Worm (Caenorhabditis elegans) whole organism, L4 larva: ENCODE measurements around the gene str-82.

Source experiments
- F10B5.3 ChIP-seq: sonication (generic microtip); optimal IDR thresholded peaks from 2 replicates; lab custom pipeline; 2016; ENCODE audit warnings: mild to moderate bottlenecking, missing genetic modification characterization, missing compliant biosample characterization
- F37D6.2 ChIP-seq: sonication (generic microtip); optimal IDR thresholded peaks from 2 replicates; lab custom pipeline; 2016; ENCODE audit warnings: mild to moderate bottlenecking, missing genetic modification characterization, missing compliant biosample characterization
- F44E2.7 ChIP-seq: fragments of 200-800 bp; sonication (Bioruptor generic); IDR thresholded peaks from 2 replicates; pipeline ENCODE4 v2.1.2; 2022; ENCODE audit warnings: missing genetic modification characterization, missing compliant biosample characterization
- Y105C5A.15 ChIP-seq: fragments of 200-800 bp; sonication (Bioruptor generic); IDR thresholded peaks from 2 replicates; pipeline ENCODE4 v1.3.6; 2022; ENCODE audit warnings: missing genetic modification characterization, missing compliant biosample characterization
- ZK337.2 ChIP-seq: fragments of 200-800 bp; sonication (Bioruptor generic); IDR thresholded peaks from 2 replicates; pipeline ENCODE4 v1.3.6; 2022; ENCODE audit warnings: missing genetic modification reagents, missing genetic modification characterization, missing compliant biosample characterization
- aha-1 ChIP-seq: fragments of 150-350 bp; peaks from one replicate; lab custom pipeline; 2014; ENCODE audit warnings: missing biosample characterization, missing genetic modification characterization
- arid-1 ChIP-seq: fragments of 200-800 bp; sonication (Bioruptor generic); conservative IDR thresholded peaks from 2 replicates; pipeline ENCODE4 v1.3.6; 2022; ENCODE audit warnings: missing genetic modification reagents, missing genetic modification characterization, missing compliant biosample characterization
- attf-4 ChIP-seq: sonication (generic microtip); optimal IDR thresholded peaks from 3 replicates; lab custom pipeline; 2017; ENCODE audit warnings: missing biosample characterization, missing genetic modification characterization
- ceh-32 ChIP-seq: sonication (generic microtip); optimal IDR thresholded peaks from 2 replicates; lab custom pipeline; 2016; ENCODE audit warnings: mild to moderate bottlenecking, missing genetic modification characterization, missing compliant biosample characterization; ENCODE audit not compliant: poor library complexity
- ceh-82 ChIP-seq: sonication (generic microtip); optimal IDR thresholded peaks from 2 replicates; lab custom pipeline; 2017; ENCODE audit warnings: missing biosample characterization, missing genetic modification characterization
- ces-1 ChIP-seq: fragments of 150-350 bp; sonication (generic microtip); optimal IDR thresholded peaks from 4 replicates; lab custom pipeline; 2014; ENCODE audit warnings: missing biosample characterization, missing genetic modification reagents, missing genetic modification characterization
- daf-16 ChIP-seq, 3 experiments: sonication (generic microtip); optimal IDR thresholded peaks; 2 replicates each; lab custom pipeline; 2016 to 2017; ENCODE audit warnings: missing genetic modification characterization in 3 of 3, missing genetic modification reagents in 3 of 3, mild to moderate bottlenecking in 2 of 3, missing compliant biosample characterization in 2 of 3, missing biosample characterization in 1 of 3, moderate library complexity in 1 of 3
- dmd-6 ChIP-seq: fragments of 200-800 bp; sonication (Bioruptor generic); IDR thresholded peaks from 2 replicates; pipeline ENCODE4 v1.3.6; 2022; ENCODE audit warnings: missing genetic modification reagents, missing genetic modification characterization, missing compliant biosample characterization
- dve-1 ChIP-seq: sonication (generic microtip); optimal IDR thresholded peaks from 2 replicates; lab custom pipeline; 2017; ENCODE audit warnings: antibody characterized with exemption, mild to moderate bottlenecking, missing genetic modification characterization, missing compliant biosample characterization; ENCODE audit not compliant: insufficient read depth
- hlh-11 ChIP-seq: fragments of 200-800 bp; sonication (Bioruptor generic); optimal IDR thresholded peaks from 2 replicates; lab custom pipeline; 2018; ENCODE audit warnings: mild to moderate bottlenecking, missing genetic modification characterization, missing compliant biosample characterization
- hlh-30 ChIP-seq: sonication (generic microtip); optimal IDR thresholded peaks from 2 replicates; lab custom pipeline; 2017; ENCODE audit warnings: antibody characterized with exemption, mild to moderate bottlenecking, missing genetic modification characterization, missing compliant biosample characterization; ENCODE audit not compliant: insufficient read depth
- mep-1 ChIP-seq: fragments of 150-350 bp; sonication (generic microtip); optimal IDR thresholded peaks from 3 replicates; lab custom pipeline; 2014; ENCODE audit warnings: missing biosample characterization, missing genetic modification characterization
- mxl-3 ChIP-seq: fragments of 200-800 bp; sonication (Bioruptor generic); optimal IDR thresholded peaks from 2 replicates; lab custom pipeline; 2018; ENCODE audit warnings: mild to moderate bottlenecking, missing genetic modification characterization, missing compliant biosample characterization
- nhr-102 ChIP-seq: sonication (generic microtip); optimal IDR thresholded peaks from 2 replicates; lab custom pipeline; 2016; ENCODE audit warnings: mild to moderate bottlenecking, missing genetic modification characterization, moderate library complexity, missing compliant biosample characterization
- nhr-25 ChIP-seq: sonication (generic microtip); optimal IDR thresholded peaks from 2 replicates; lab custom pipeline; 2017; ENCODE audit warnings: missing genetic modification characterization, mild to moderate bottlenecking, missing compliant biosample characterization, antibody characterized with exemption, moderate library complexity, borderline replicate concordance; ENCODE audit not compliant: insufficient read depth
- nhr-28 ChIP-seq: fragments of 150-350 bp; optimal IDR thresholded peaks from 2 replicates; lab custom pipeline; 2014; ENCODE audit warnings: missing biosample characterization, missing genetic modification characterization
- nhr-42 ChIP-seq: fragments of 200-800 bp; sonication (Bioruptor generic); IDR thresholded peaks from 2 replicates; pipeline ENCODE4 v1.3.6; 2022; ENCODE audit warnings: missing genetic modification characterization, missing compliant biosample characterization
- nhr-48 ChIP-seq: sonication (generic microtip); optimal IDR thresholded peaks from 2 replicates; lab custom pipeline; 2016; ENCODE audit warnings: mild to moderate bottlenecking, missing genetic modification characterization, missing compliant biosample characterization
- nhr-76 ChIP-seq: fragments of 150-350 bp; optimal IDR thresholded peaks from 2 replicates; lab custom pipeline; 2014; ENCODE audit warnings: missing biosample characterization, missing genetic modification characterization
- nhr-77 ChIP-seq: fragments of 150-350 bp; optimal IDR thresholded peaks from 2 replicates; lab custom pipeline; 2014; ENCODE audit warnings: missing biosample characterization, missing genetic modification characterization
- pqm-1 ChIP-seq: sonication (generic microtip); optimal IDR thresholded peaks from 2 replicates; lab custom pipeline; 2017; ENCODE audit warnings: missing biosample characterization, missing genetic modification characterization
- saeg-2 ChIP-seq: fragments of 200-800 bp; sonication (Bioruptor generic); IDR thresholded peaks from 2 replicates; pipeline ENCODE4 v1.3.6; 2022; ENCODE audit warnings: missing genetic modification reagents, missing genetic modification characterization, missing compliant biosample characterization
- snpc-1.2 ChIP-seq: fragments of 200-800 bp; sonication (Bioruptor generic); IDR thresholded peaks from 2 replicates; pipeline ENCODE4 v1.3.6; 2022; ENCODE audit warnings: missing genetic modification reagents, missing genetic modification characterization, missing compliant biosample characterization
- spr-1 ChIP-seq: sonication (generic microtip); optimal IDR thresholded peaks from 2 replicates; lab custom pipeline; 2016; ENCODE audit warnings: mild to moderate bottlenecking, missing genetic modification characterization, missing compliant biosample characterization
- spr-3 ChIP-seq: fragments of 200-800 bp; sonication (Bioruptor generic); optimal IDR thresholded peaks from 2 replicates; lab custom pipeline; 2018; ENCODE audit warnings: mild to moderate bottlenecking, missing genetic modification characterization, missing compliant biosample characterization
- tag-97 ChIP-seq: fragments of 200-800 bp; sonication (Bioruptor generic); IDR thresholded peaks from 2 replicates; pipeline ENCODE4 v1.3.6; 2022; ENCODE audit warnings: missing genetic modification characterization, missing compliant biosample characterization
- unc-62 ChIP-seq, 3 experiments: fragments of 150-350 bp in 1 of 3; sonication (generic microtip); optimal IDR thresholded peaks in 2 of 3; peaks in 1 of 3; 1 replicate in 1 of 3; 2 replicates in 2 of 3; lab custom pipeline; 2014 to 2017; ENCODE audit warnings: missing biosample characterization in 3 of 3, missing genetic modification characterization in 3 of 3, missing genetic modification reagents in 3 of 3, missing genotype in 1 of 3
- zfp-2 ChIP-seq: sonication (generic microtip); optimal IDR thresholded peaks from 2 replicates; lab custom pipeline; 2016; ENCODE audit warnings: mild to moderate bottlenecking, missing genetic modification characterization, missing compliant biosample characterization

str-82 gene

DNA sequence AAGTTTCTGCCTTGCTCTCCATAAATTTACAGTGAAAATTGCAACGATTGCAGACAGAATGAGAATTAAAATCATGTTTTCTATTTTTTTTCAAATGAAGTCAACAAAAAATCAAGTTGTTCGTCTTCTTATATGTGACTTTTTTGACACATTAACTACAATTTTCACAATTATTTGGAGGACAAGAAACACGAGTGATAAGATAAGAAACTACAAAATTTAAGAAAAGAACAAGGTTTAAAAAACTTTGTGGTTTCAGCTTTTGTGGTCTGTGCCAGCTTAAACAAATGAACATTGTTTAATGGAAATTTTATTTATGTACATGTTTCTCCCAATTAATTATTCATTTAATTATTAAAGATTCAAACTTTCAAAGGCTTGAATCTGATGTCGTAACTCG lies 4.1 kb upstream of the str-82 start, which contains the start of gene cyp-34A9:
TSS of gene cyp-34A9 (minus strand) at position 131 of the 400 bp plus-strand sequence.
- TF ChIP-seq nhr-77 (tag; lab: Kevin White, UChicago) = peak; percentile 99
- 0 out of 2 replicates have a peak, but pooled peaks have one; percentile 21 for TF ChIP-seq nhr-42
- TF ChIP-seq nhr-28 (tag; lab: Kevin White, UChicago) = peak; percentile 99
- no peak for TF ChIP-seq nhr-48 (tag; lab: Kevin White, UChicago)
- peak; percentile 27 for TF ChIP-seq hlh-30
- peak; percentile 56 for TF ChIP-seq hlh-11 (tag; lab: Kevin White, UChicago)
- TF ChIP-seq dmd-6 (GFP tag; lab: Robert Waterston, UW) = peak; percentile 84
- TF ChIP-seq nhr-102 = peak; percentile 53
- TF ChIP-seq ceh-82 (tag; lab: Kevin White, UChicago) = no peak
- TF ChIP-seq arid-1 (GFP tag; lab: Robert Waterston, UW) = no peak
- TF ChIP-seq dve-1 = peak; percentile 75
- TF ChIP-seq pqm-1 (tag; lab: Kevin White, UChicago) = peak; percentile 64
- no peak for TF ChIP-seq daf-16 (GFP tag; optimal IDR thresholded peaks at IDR 0.05; lab: Kevin White, UChicago)
- peak; percentile 88 for TF ChIP-seq daf-16 (tag; optimal IDR thresholded peaks at IDR 0.05; lab: Kevin White, UChicago)

DNA sequence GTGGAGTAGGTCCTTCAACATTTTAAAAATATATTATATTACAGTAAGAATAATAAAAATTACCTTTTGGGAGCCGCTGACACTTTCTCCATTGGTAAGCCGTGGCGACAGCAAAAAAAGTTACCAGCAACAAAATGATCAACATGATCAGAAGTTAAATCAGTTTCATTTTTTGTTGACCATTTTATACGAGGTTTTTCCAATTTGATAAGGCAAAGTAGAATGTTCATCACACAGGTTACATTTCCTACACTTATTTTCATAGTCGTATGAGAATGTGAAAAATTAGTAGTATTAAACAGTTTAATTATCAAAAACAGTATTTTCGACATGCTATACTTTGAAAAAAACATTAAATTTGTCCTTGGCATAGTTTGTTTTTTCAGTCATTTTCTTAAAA lies 1.6 kb upstream of the str-82 start, which contains the start of gene cyp-34A10:
TSS of gene cyp-34A10 (minus strand) at position 146 of the 400 bp plus-strand sequence.
- TF ChIP-seq spr-1 (tag; lab: Kevin White, UChicago) (no peak), daf-16 (GFP tag; optimal IDR thresholded peaks at IDR 0.05; lab: Kevin White, UChicago) (no peak), daf-16 (tag; optimal IDR thresholded peaks at IDR 0.05; lab: Kevin White, UChicago) (peak; percentile 13), F37D6.2 (tag; lab: Kevin White, UChicago) (no peak), nhr-28 (tag; lab: Kevin White, UChicago) (peak; percentile 73), unc-62 (GFP tag; optimal IDR thresholded peaks at IDR 0.05 in 1 of 2; lab: Kevin White, UChicago) (peak in 1 of 2 experiments; percentile 43), unc-62 (tag; optimal IDR thresholded peaks at IDR 0.05; lab: Kevin White, UChicago) (no peak), aha-1 (no peak), nhr-77 (tag; lab: Kevin White, UChicago) (peak; percentile 73)

DNA sequence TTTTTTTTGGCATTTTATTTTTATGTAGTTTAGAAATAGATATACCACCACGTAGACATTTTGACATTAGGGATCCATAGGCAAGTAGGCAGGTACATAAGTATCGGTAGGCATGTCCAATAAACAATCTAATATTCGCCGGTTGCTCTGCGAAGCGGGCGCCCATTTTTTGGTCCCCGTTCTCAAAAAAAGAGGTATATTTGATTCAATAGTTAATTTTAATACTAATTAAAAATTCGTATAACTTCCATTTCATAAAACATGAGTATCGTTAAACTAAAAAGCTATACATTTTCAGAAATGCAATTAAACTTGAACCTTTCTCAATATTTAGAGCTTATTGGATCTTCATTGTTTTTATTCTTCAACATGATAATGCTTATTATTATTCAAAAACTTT lies 2.5 kb downstream of the str-82 start, which contains the start of gene str-83:
TSS of gene str-83 (plus strand) at position 301 of the 400 bp plus-strand sequence.
- no peak for TF ChIP-seq mep-1 (tag; lab: Kevin White, UChicago)

DNA sequence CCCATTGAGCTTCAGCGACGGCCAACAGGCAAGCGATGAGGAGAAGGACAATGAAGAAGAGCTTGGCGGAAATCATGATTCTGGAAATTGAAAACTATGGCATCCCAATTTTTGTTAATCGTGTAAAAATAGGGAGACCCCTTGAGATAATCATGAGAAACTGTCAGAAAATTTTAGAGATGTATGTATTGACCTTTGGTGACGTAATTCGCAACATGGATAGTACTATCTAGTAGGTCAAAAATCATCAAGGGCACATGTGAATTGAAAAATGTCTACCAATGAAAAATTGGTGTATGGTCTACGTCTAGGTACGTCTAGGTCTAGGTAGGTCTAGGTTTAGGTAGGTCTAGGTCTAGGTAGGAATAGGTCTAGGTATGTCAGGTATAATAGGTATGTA lies 4.6 kb downstream of the str-82 start, which contains the start of gene nlp-34:
TSS of gene nlp-34 (minus strand) at position 82 of the 400 bp plus-strand sequence.
- TF ChIP-seq F10B5.3 (tag; lab: Kevin White, UChicago) (no peak), spr-3 (GFP tag; lab: Kevin White, UChicago) (no peak), hlh-30 (no peak), F44E2.7 (no peak), ceh-32 (tag; lab: Kevin White, UChicago) (no peak), zfp-2 (tag; lab: Kevin White, UChicago) (no peak), daf-16 (GFP tag; optimal IDR thresholded peaks at IDR 0.05; lab: Kevin White, UChicago) (no peak), daf-16 (tag; optimal IDR thresholded peaks at IDR 0.05; lab: Kevin White, UChicago) (no peak), Y105C5A.15 (GFP tag; lab: Robert Waterston, UW) (no peak), nhr-25 (no peak), nhr-48 (tag; lab: Kevin White, UChicago) (no peak), mxl-3 (GFP tag; lab: Kevin White, UChicago) (no peak), tag-97 (GFP tag; lab: Robert Waterston, UW) (no peak), saeg-2 (GFP tag; lab: Robert Waterston, UW) (no peak), mep-1 (tag; lab: Kevin White, UChicago) (no peak), ZK337.2 (no peak), ces-1 (GFP tag; lab: Kevin White, UChicago) (no peak), nhr-76 (no peak), snpc-1.2 (GFP tag; lab: Robert Waterston, UW) (no peak), attf-4 (no peak)
